Worm (Caenorhabditis elegans): ENCODE data around the gene C05C10.8.

Gene C05C10.8

DNA sequence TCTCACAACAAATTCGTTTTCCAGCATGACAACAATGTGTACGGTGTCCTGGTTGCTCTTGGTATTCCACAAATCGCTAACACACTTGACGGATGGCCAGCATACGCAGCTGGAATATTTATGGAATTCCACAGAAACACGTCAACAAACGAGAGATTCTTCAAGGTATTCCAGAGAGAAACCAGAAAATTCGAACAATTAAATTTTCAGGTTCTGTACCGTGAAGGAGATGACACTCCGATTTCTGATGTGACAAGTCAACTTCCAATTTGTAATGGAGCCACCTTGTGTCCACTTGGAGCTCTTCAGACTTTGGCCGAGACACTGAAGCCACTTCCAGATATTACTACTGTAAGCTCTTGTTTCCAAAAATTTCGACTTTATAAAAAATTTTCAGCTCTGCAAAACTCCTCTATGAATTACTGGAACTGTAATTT, 16.2 kb upstream of the C05C10.8 start (continued):
- no peak for TF ChIP-seq egl-18 (GFP tag; IDR thresholded peaks at IDR 0.05)
- TF ChIP-seq ceh-100 (GFP tag; IDR thresholded peaks at IDR 0.05) = no peak
- TF ChIP-seq ztf-25 (GFP tag; IDR thresholded peaks at IDR 0.05) = no peak
- TF ChIP-seq F33H1.4 (GFP tag; IDR thresholded peaks at IDR 0.05) = no peak
- no peak for TF ChIP-seq mcd-1 (GFP tag; IDR thresholded peaks at IDR 0.05)
- TF ChIP-seq attf-3 (GFP tag; conservative IDR thresholded peaks at IDR 0.05) = no peak
- no peak for TF ChIP-seq ets-4 (GFP tag; optimal IDR thresholded peaks at IDR 0.05)
- no peak for TF ChIP-seq aptf-2 (GFP tag; conservative IDR thresholded peaks at IDR 0.05)
- TF ChIP-seq mxl-1 (tag; optimal IDR thresholded peaks at IDR 0.05) = no peak
- peak; percentile 60 for TF ChIP-seq lin-40 (tag; optimal IDR thresholded peaks at IDR 0.05)
- TF ChIP-seq hlh-12 (tag; optimal IDR thresholded peaks at IDR 0.05) = no peak
- 0 out of 2 replicates have a peak, but pooled peaks have one; percentile 17 for TF ChIP-seq cebp-2 (GFP tag; IDR thresholded peaks at IDR 0.05)
- TF ChIP-seq hrde-1 (tag; optimal IDR thresholded peaks at IDR 0.05; ENCODE audit: borderline replicate concordance) = no peak
- TF ChIP-seq F37B4.10 (GFP tag; IDR thresholded peaks at IDR 0.05) = no peak
- no peak for TF ChIP-seq pha-4 (tag; optimal IDR thresholded peaks at IDR 0.05)
- TF ChIP-seq hsf-1 (GFP tag; IDR thresholded peaks at IDR 0.05) = 0 out of 2 replicates have a peak, but pooled peaks have one; percentile 20
- TF ChIP-seq somi-1 (GFP tag; optimal IDR thresholded peaks at IDR 0.05) = no peak
- TF ChIP-seq ztf-6 (GFP tag; IDR thresholded peaks at IDR 0.05) = no peak
- no peak for TF ChIP-seq F49E8.2 (tag; optimal IDR thresholded peaks at IDR 0.05; ENCODE audit: insufficient read depth)
- TF ChIP-seq Y67H2A.10 (GFP tag; conservative IDR thresholded peaks at IDR 0.05) = no peak
- no peak for TF ChIP-seq let-526 (GFP tag; IDR thresholded peaks at IDR 0.05)
- no peak for TF ChIP-seq Y95B8A.8 (GFP tag; IDR thresholded peaks at IDR 0.05)
- TF ChIP-seq ama-1 (optimal IDR thresholded peaks at IDR 0.05) = peak; percentile 65
- TF ChIP-seq ama-1 (GFP tag; optimal IDR thresholded peaks at IDR 0.05) = no peak
- no peak for TF ChIP-seq bed-2 (GFP tag; IDR thresholded peaks at IDR 0.05)
- no peak for TF ChIP-seq let-607 (tag; optimal IDR thresholded peaks at IDR 0.05)
- TF ChIP-seq tbp1 (GFP tag; optimal IDR thresholded peaks at IDR 0.05) = peak; percentile 41
- no peak for TF ChIP-seq D2030.7 (GFP tag; IDR thresholded peaks at IDR 0.05)
- no peak for TF ChIP-seq snpc-1.1 (tag; optimal IDR thresholded peaks at IDR 0.05; ENCODE audit: insufficient read depth)
- TF ChIP-seq K12H6.12 (tag; optimal IDR thresholded peaks at IDR 0.05) = no peak
- TF ChIP-seq snpc-1.3 (tag; optimal IDR thresholded peaks at IDR 0.05; ENCODE audit: insufficient read depth) = no peak
- TF ChIP-seq gei-17 (GFP tag; optimal IDR thresholded peaks at IDR 0.05) = no peak
- TF ChIP-seq F39B2.1 (GFP tag; IDR thresholded peaks at IDR 0.05) = no peak
- TF ChIP-seq pbrm-1 (GFP tag; IDR thresholded peaks at IDR 0.05) = 0 out of 2 replicates have a peak, but pooled peaks have one; percentile 14
- TF ChIP-seq F57A8.1 (GFP tag; optimal IDR thresholded peaks at IDR 0.05) = no peak
- peak; percentile 11 for TF ChIP-seq atf-7 (tag; optimal IDR thresholded peaks at IDR 0.05)
- no peak for TF ChIP-seq sptf-2 (GFP tag; optimal IDR thresholded peaks at IDR 0.05)
- no peak for TF ChIP-seq madf-6 (GFP tag; IDR thresholded peaks at IDR 0.05)
- TF ChIP-seq akir-1 (GFP tag; optimal IDR thresholded peaks at IDR 0.05) = no peak
- peak; percentile 21 for TF ChIP-seq ztf-22 (GFP tag; optimal IDR thresholded peaks at IDR 0.05)
- no peak for TF ChIP-seq madf-3 (GFP tag; IDR thresholded peaks at IDR 0.05)
- TF ChIP-seq lin-35 (GFP tag; optimal IDR thresholded peaks at IDR 0.05) = no peak
- peak; percentile 48 for TF ChIP-seq ceh-79 (tag; optimal IDR thresholded peaks at IDR 0.05)
- TF ChIP-seq lsl-1 (GFP tag; optimal IDR thresholded peaks at IDR 0.05) = no peak
- TF ChIP-seq F55B11.4 (tag; optimal IDR thresholded peaks at IDR 0.05; ENCODE audit: borderline replicate concordance, insufficient read depth) = no peak
- TF ChIP-seq mel-28 (tag; optimal IDR thresholded peaks at IDR 0.05; ENCODE audit: borderline replicate concordance) = no peak
- TF ChIP-seq nfya-2 (GFP tag; IDR thresholded peaks at IDR 0.05) = no peak
- TF ChIP-seq nhr-120 (GFP tag; IDR thresholded peaks at IDR 0.05) = no peak
